Worm (Caenorhabditis elegans): ENCODE data around the gene R07C12.3.
"Not testable (repeated sequence)": the region's sequence is repeated elsewhere in the genome, so short reads cannot be mapped to it uniquely, and the experiment has no call there.

R07C12.3 gene

ce11 chrIV:4137472-4137871 lies 7.4 kb upstream of the R07C12.3 start, which contains the start of gene F49F1.9:
Gene F49F1.9, minus strand, starts transcription at chrIV:4137572.
- TF ChIP-seq sem-2 (GFP tag; optimal IDR thresholded peaks at IDR 0.05), result no peak

- no peak for TF ChIP-seq nhr-28 (tag; optimal IDR thresholded peaks at IDR 0.05)
- no peak for TF ChIP-seq elt-1 (tag; optimal IDR thresholded peaks at IDR 0.05; ENCODE audit: borderline replicate concordance, insufficient read depth)
- TF ChIP-seq tbx-8 (GFP tag; optimal IDR thresholded peaks at IDR 0.05), result no peak
- TF ChIP-seq nhr-237 (tag; optimal IDR thresholded peaks at IDR 0.05), result no peak
- no peak for TF ChIP-seq nhr-2 (tag; optimal IDR thresholded peaks at IDR 0.05)
- TF ChIP-seq cnd-1 (tag; optimal IDR thresholded peaks at IDR 0.05), result no peak
- TF ChIP-seq pha-4 (tag; optimal IDR thresholded peaks at IDR 0.05), result no peak
- no peak for TF ChIP-seq hlh-1 (tag; optimal IDR thresholded peaks at IDR 0.05)
- no peak for TF ChIP-seq ztf-11 (tag; optimal IDR thresholded peaks at IDR 0.05)
- no peak for TF ChIP-seq nhr-12 (tag; optimal IDR thresholded peaks at IDR 0.05)
- no peak for TF ChIP-seq ceh-83 (GFP tag; optimal IDR thresholded peaks at IDR 0.05)
- TF ChIP-seq lin-13 (tag; optimal IDR thresholded peaks at IDR 0.05), result no peak
- no peak for TF ChIP-seq ceh-43 (GFP tag; optimal IDR thresholded peaks at IDR 0.05)
- no peak for TF ChIP-seq M03D4.4 (tag; optimal IDR thresholded peaks at IDR 0.05)
These were observed 5.9 kb upstream of the R07C12.3 start, which contains the start of gene F49F1.10 for ce11 chrIV:4139022-4139421. Gene F49F1.10, minus strand, starts transcription at chrIV:4139122.

- TF ChIP-seq nhr-2 (tag; optimal IDR thresholded peaks at IDR 0.05), result no peak
- TF ChIP-seq nhr-12 (tag; optimal IDR thresholded peaks at IDR 0.05), result no peak
- no peak for TF ChIP-seq flh-1 (GFP tag; optimal IDR thresholded peaks at IDR 0.05)
- TF ChIP-seq mep-1 (tag; optimal IDR thresholded peaks at IDR 0.05), result no peak
- no peak for TF ChIP-seq nhr-76 (tag; optimal IDR thresholded peaks at IDR 0.05)
- TF ChIP-seq ceh-83 (GFP tag; optimal IDR thresholded peaks at IDR 0.05), result no peak
- TF ChIP-seq unc-39 (tag; optimal IDR thresholded peaks at IDR 0.05), result no peak
- TF ChIP-seq mls-2 (tag; optimal IDR thresholded peaks at IDR 0.05), result no peak
- no peak for TF ChIP-seq ztf-11 (tag; optimal IDR thresholded peaks at IDR 0.05)
- TF ChIP-seq tbx-8 (GFP tag; optimal IDR thresholded peaks at IDR 0.05), result no peak
- no peak for TF ChIP-seq elt-3 (tag; optimal IDR thresholded peaks at IDR 0.05)
These were observed 4.6 kb upstream of the R07C12.3 start, which contains the start of gene F49F1.18 for ce11 chrIV:4140265-4140664. Gene F49F1.18, minus strand, starts transcription at chrIV:4140365.

DNA sequence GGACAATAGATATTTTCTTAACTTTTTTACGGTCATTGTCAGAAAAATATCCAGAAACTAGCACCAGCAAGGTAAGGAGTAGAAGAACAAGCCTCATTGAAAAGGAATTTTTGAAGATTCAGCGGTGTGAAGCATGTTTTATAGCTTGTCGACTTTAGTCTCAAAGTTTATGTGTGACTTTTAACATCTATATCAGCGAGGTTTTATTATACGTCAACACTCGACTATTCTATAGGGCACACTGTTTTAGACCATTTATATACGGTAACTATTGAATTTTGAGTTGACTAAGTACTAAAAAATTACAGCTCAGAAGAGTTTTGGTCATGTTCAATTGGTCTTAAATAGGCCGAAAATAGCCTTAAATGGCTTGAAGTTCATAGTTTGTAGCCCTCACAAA lies 3.6 kb upstream of the R07C12.3 start, which contains the start of gene F49F1.11:
F49F1.11 (minus strand) TSS at position 101 of the 400 bp plus-strand sequence.
- TF ChIP-seq ceh-43 (GFP tag; optimal IDR thresholded peaks at IDR 0.05), result no peak
- no peak for TF ChIP-seq ceh-83 (GFP tag; optimal IDR thresholded peaks at IDR 0.05)
- TF ChIP-seq M03D4.4 (tag; optimal IDR thresholded peaks at IDR 0.05), result no peak
- no peak for TF ChIP-seq ham-2 (GFP tag; optimal IDR thresholded peaks at IDR 0.05)
- TF ChIP-seq unc-120 (tag; optimal IDR thresholded peaks at IDR 0.05; ENCODE audit: poor library complexity, severe bottlenecking), result no peak
- TF ChIP-seq ceh-39 (tag; optimal IDR thresholded peaks at IDR 0.05), result no peak
- TF ChIP-seq ces-1 (GFP tag; optimal IDR thresholded peaks at IDR 0.05), result no peak
- no peak for TF ChIP-seq zip-8 (tag; optimal IDR thresholded peaks at IDR 0.05)
- TF ChIP-seq tbx-8 (GFP tag; optimal IDR thresholded peaks at IDR 0.05), result no peak
- TF ChIP-seq drap-1 (GFP tag; optimal IDR thresholded peaks at IDR 0.05), result no peak
- no peak for TF ChIP-seq ztf-11 (tag; optimal IDR thresholded peaks at IDR 0.05)
- no peak for TF ChIP-seq nhr-237 (tag; optimal IDR thresholded peaks at IDR 0.05)
- no peak for TF ChIP-seq lin-32 (GFP tag; optimal IDR thresholded peaks at IDR 0.05)
- TF ChIP-seq unc-62 (GFP tag; optimal IDR thresholded peaks at IDR 0.05), result no peak
- no peak for TF ChIP-seq flh-1 (GFP tag; optimal IDR thresholded peaks at IDR 0.05)
- no peak for TF ChIP-seq snpc-4 (tag; optimal IDR thresholded peaks at IDR 0.05)
- TF ChIP-seq blmp-1 (tag; optimal IDR thresholded peaks at IDR 0.05), result no peak
- TF ChIP-seq nhr-12 (tag; optimal IDR thresholded peaks at IDR 0.05), result no peak

- not testable (repeated sequence) for TF ChIP-seq tbx-8 (GFP tag; optimal IDR thresholded peaks at IDR 0.05); drap-1 (GFP tag; optimal IDR thresholded peaks at IDR 0.05); sptf-1 (tag; optimal IDR thresholded peaks at IDR 0.05)
These were observed 1.9 kb upstream of the R07C12.3 start, which contains the start of gene F49F1.12 for ce11 chrIV:4142986-4143385. Gene F49F1.12, minus strand, starts transcription at chrIV:4143086.

Data from whole organism, mixed stage, embryonic.